Fruit fly (Drosophila melanogaster) whole organism, embryonic: ENCODE measurements around the gene rasp.

Experiments used
- Adf1 ChIP-seq: fragments of 200-800 bp; sonication (Bioruptor generic); IDR thresholded peaks from 2 replicates; pipeline ENCODE4 v1.3.6; 2022; ENCODE audit warnings: missing biosample characterization, missing genetic modification characterization
- CG11504 ChIP-seq: fragments of 200-800 bp; sonication (Bioruptor generic); optimal IDR thresholded peaks from 3 replicates; lab custom pipeline; 2019; ENCODE audit warnings: missing biosample characterization, mild to moderate bottlenecking, missing genetic modification characterization, moderate library complexity
- CG12942 ChIP-seq: fragments of 200-800 bp; sonication (Bioruptor generic); optimal IDR thresholded peaks from 3 replicates; lab custom pipeline; 2016; ENCODE audit warnings: missing biosample characterization, missing genetic modification characterization
- CG15601 ChIP-seq: fragments of 200-800 bp; sonication (Bioruptor generic); optimal IDR thresholded peaks from 3 replicates; lab custom pipeline; 2019; ENCODE audit warnings: missing biosample characterization, mild to moderate bottlenecking, missing genetic modification characterization, moderate library complexity
- hb ChIP-seq: fragments of 200-800 bp; sonication (Bioruptor generic); IDR thresholded peaks from 3 replicates; pipeline ENCODE4 v1.3.6; 2022; ENCODE audit warnings: missing biosample characterization, missing genetic modification characterization; ENCODE audit not compliant: partially characterized antibody

DNA sequence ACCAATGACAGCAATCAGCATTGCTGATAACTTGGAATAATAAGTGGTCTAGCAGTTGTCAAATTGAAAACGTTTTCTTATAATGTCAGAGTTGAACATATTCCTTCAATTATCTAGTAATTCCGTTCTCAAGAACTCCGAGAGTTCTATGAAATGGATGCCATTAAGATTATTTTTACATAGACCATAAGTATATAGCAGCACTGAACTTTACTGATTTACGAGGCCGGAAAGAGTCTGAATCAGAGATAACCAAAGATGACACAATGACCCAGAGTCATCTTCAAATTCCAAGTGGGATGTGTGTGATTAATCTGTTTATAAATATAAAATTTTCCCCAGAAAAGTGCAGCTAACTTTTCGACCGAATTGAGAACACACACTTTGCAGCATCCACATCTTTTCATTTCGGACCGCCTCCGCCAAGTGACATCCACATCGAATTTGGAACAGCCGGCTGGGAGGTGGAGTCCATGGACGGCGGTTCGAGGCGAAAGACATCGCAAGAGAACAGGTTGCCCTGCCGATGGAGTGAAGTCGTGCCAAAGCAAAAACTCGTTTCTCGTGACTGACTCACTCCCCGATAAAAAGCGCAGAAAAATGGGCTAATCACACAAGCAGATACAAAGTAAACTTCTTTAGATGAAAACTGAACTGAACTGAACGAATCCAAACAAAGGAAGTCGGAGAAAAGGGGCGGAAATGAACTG lies 36.9 kb upstream of the rasp start:
- TF ChIP-seq CG15601 (tag; lab: Kevin White, UChicago) (no peak), hb (GFP tag; lab: Robert Waterston, UW) (no peak), Adf1 (GFP tag; lab: Robert Waterston, UW) (no peak), CG11504 (tag; lab: Kevin White, UChicago) (no peak), CG12942 (no peak)
